Fruit fly (Drosophila melanogaster): ENCODE results near the gene CG32264.

Gene CG32264

DNA sequence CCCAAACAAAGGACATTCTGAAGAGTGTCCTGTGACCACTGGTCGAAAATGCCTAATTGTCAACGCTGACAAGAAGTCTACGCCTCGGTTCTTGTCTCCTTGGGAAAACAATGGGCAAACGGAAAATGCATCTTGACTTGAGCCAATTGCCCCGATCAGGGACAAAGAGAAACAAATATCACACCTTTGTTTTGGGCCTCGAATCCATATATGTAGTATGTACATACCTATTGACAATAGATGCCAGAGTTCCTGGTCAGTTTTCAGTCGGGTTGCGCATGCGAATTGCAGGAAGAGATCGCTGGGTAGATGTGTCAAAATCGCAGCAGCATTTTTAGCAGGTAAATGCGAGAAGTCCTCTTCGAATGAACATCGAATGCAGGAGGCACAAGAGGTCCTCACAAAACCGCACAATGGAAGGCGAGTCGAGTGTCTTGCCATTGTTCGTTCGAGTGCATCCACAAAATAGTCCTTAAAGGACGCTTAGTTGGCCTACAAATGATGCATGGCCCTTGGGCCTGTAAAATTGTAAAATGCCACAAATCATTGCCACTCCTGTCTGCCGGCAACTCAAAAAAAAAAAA lies 42.5 kb upstream of the CG32264 start:
- TF ChIP-seq br (GFP tag; optimal IDR thresholded peaks at IDR 0.05) (no peak), dsf (GFP tag; optimal IDR thresholded peaks at IDR 0.05; ENCODE audit: borderline replicate concordance) (no peak), Dif (GFP tag; optimal IDR thresholded peaks at IDR 0.05; ENCODE audit: partially characterized antibody) (no peak), Abd-B (GFP tag; optimal IDR thresholded peaks at IDR 0.05) (no peak), dmrt93B (GFP tag; optimal IDR thresholded peaks at IDR 0.05) (no peak), usp (GFP tag; optimal IDR thresholded peaks at IDR 0.05) (no peak), OdsH (GFP tag; optimal IDR thresholded peaks at IDR 0.05) (no peak), h (GFP tag; optimal IDR thresholded peaks at IDR 0.05) (no peak), rgr (GFP tag; optimal IDR thresholded peaks at IDR 0.05) (no peak), Dfd (GFP tag; optimal IDR thresholded peaks at IDR 0.05) (no peak), tai (GFP tag; optimal IDR thresholded peaks at IDR 0.05) (no peak), pan (optimal IDR thresholded peaks at IDR 0.05) (no peak)

DNA sequence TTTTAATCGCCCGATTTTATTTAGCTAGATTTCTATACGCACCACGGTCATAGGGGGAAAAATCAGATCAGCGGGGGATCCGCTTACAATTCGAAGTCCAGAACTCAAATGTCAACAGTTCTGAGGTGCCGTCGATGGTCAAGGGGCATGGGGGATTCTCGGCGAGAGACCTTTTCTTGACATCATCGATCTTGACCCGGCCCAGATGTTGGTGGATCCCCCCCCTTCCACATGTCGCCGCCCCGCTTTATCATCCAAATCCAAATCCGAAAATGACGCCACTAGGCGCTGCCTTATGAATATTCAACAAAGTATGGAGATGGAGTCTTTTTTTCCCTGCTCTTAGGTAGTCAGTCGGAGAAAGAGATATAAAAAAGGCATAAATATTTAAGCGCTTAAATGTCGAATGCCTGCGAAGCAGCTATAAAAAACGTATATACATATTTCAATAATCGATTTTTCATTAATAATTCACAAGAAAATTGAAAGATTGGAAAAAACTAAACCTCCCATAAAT lies 41.6 kb upstream of the CG32264 start:
- TF ChIP-seq Rel (GFP tag; optimal IDR thresholded peaks at IDR 0.05) (no peak), Rel (tag; optimal IDR thresholded peaks at IDR 0.05) (no peak), usp (GFP tag; optimal IDR thresholded peaks at IDR 0.05) (no peak), jim (GFP tag; optimal IDR thresholded peaks at IDR 0.05) (no peak), fru (GFP tag; optimal IDR thresholded peaks at IDR 0.05) (no peak), dmrt93B (GFP tag; optimal IDR thresholded peaks at IDR 0.05) (no peak), br (GFP tag; optimal IDR thresholded peaks at IDR 0.05) (no peak), Hr83 (GFP tag; optimal IDR thresholded peaks at IDR 0.05; ENCODE audit: poor library complexity, severe bottlenecking) (no peak), dl (GFP tag; optimal IDR thresholded peaks at IDR 0.05; ENCODE audit: insufficient read depth in 1 of 2, partially characterized antibody in 2 of 2) (no peak), Dfd (GFP tag; optimal IDR thresholded peaks at IDR 0.05) (no peak)

dm6 chr3L:3845815-3846375 lies 39.6 kb upstream of the CG32264 start, which contains the start of gene Awh:
Gene Awh, plus strand, starts transcription at chr3L:3846206.
- TF ChIP-seq N (GFP tag; optimal IDR thresholded peaks at IDR 0.05): no peak
- no peak for TF ChIP-seq Mio (GFP tag; optimal IDR thresholded peaks at IDR 0.05)
- no peak for TF ChIP-seq dsf (GFP tag; optimal IDR thresholded peaks at IDR 0.05; ENCODE audit: borderline replicate concordance)
- peak; percentile 67 for TF ChIP-seq CrebA (GFP tag; optimal IDR thresholded peaks at IDR 0.05; ENCODE audit: borderline replicate concordance)
- TF ChIP-seq Hr78 (GFP tag; optimal IDR thresholded peaks at IDR 0.05): no peak
- no peak for TF ChIP-seq rgr (GFP tag; optimal IDR thresholded peaks at IDR 0.05)
- TF ChIP-seq brk (GFP tag; optimal IDR thresholded peaks at IDR 0.05): no peak
- no peak for TF ChIP-seq GATAd (GFP tag; optimal IDR thresholded peaks at IDR 0.05)
- TF ChIP-seq CG9705 (GFP tag; optimal IDR thresholded peaks at IDR 0.05): no peak
- TF ChIP-seq sage (GFP tag; optimal IDR thresholded peaks at IDR 0.05): no peak
- no peak for TF ChIP-seq Rel (GFP tag; optimal IDR thresholded peaks at IDR 0.05)
- TF ChIP-seq Rel (tag; optimal IDR thresholded peaks at IDR 0.05): no peak
- TF ChIP-seq dl (GFP tag; optimal IDR thresholded peaks at IDR 0.05; ENCODE audit: insufficient read depth in 1 of 2, partially characterized antibody in 2 of 2): peak in 1 of 2 experiments; percentile 54
- TF ChIP-seq Hnf4 (GFP tag; optimal IDR thresholded peaks at IDR 0.05): no peak
- no peak for TF ChIP-seq lola (GFP tag; optimal IDR thresholded peaks at IDR 0.05)
- TF ChIP-seq psq (GFP tag; optimal IDR thresholded peaks at IDR 0.05): no peak
- peak; percentile 96 for TF ChIP-seq Vsx2 (GFP tag; optimal IDR thresholded peaks at IDR 0.05; ENCODE audit: partially characterized antibody)
- TF ChIP-seq Dif (GFP tag; optimal IDR thresholded peaks at IDR 0.05; ENCODE audit: partially characterized antibody): peak; percentile 93
- TF ChIP-seq Hr83 (GFP tag; optimal IDR thresholded peaks at IDR 0.05; ENCODE audit: poor library complexity, severe bottlenecking): no peak
- TF ChIP-seq tai (GFP tag; optimal IDR thresholded peaks at IDR 0.05): no peak
- no peak for TF ChIP-seq br (GFP tag; optimal IDR thresholded peaks at IDR 0.05)
- peak; percentile 67 for TF ChIP-seq h (GFP tag; optimal IDR thresholded peaks at IDR 0.05)
- TF ChIP-seq Abd-B (GFP tag; optimal IDR thresholded peaks at IDR 0.05): no peak
- TF ChIP-seq ey (GFP tag; optimal IDR thresholded peaks at IDR 0.05): no peak
- TF ChIP-seq woc (GFP tag; optimal IDR thresholded peaks at IDR 0.05): no peak
- TF ChIP-seq OdsH (GFP tag; optimal IDR thresholded peaks at IDR 0.05): no peak
- peak; percentile 27 for TF ChIP-seq Jra (GFP tag; optimal IDR thresholded peaks at IDR 0.05)
- no peak for TF ChIP-seq Myc (optimal IDR thresholded peaks at IDR 0.05)
- TF ChIP-seq fru (GFP tag; optimal IDR thresholded peaks at IDR 0.05): peak; percentile 14
- no peak for TF ChIP-seq CG32264 (GFP tag; optimal IDR thresholded peaks at IDR 0.05)
- no peak for TF ChIP-seq dmrt93B (GFP tag; optimal IDR thresholded peaks at IDR 0.05)
